Worm (Caenorhabditis elegans): ENCODE measurements around the gene Y59H11AR.10.

The Y59H11AR.10 gene

ce11 chrIV:8602877-8603276 lies at the start of gene Y59H11AR.10:
Gene Y59H11AR.10, plus strand, starts transcription at chrIV:8603177.
- no peak for TF ChIP-seq aly-1 (tag; optimal IDR thresholded peaks at IDR 0.05)
- no peak for TF ChIP-seq ceh-36 (tag; optimal IDR thresholded peaks at IDR 0.05)
- no peak for TF ChIP-seq sea-1 (GFP tag; conservative IDR thresholded peaks at IDR 0.05)
- TF ChIP-seq pes-1 (GFP tag; IDR thresholded peaks at IDR 0.05), result no peak

- TF ChIP-seq scrt-1 (GFP tag; IDR thresholded peaks at IDR 0.05), result no peak
- no peak for TF ChIP-seq tbx-11 (GFP tag; IDR thresholded peaks at IDR 0.05)
- no peak for TF ChIP-seq ets-7 (tag; optimal IDR thresholded peaks at IDR 0.05)
- no peak for TF ChIP-seq pes-1 (GFP tag; IDR thresholded peaks at IDR 0.05)
- no peak for TF ChIP-seq B0310.2 (tag; optimal IDR thresholded peaks at IDR 0.05)
- TF ChIP-seq sea-1 (GFP tag; conservative IDR thresholded peaks at IDR 0.05), result no peak
- TF ChIP-seq tbx-37 (GFP tag; conservative IDR thresholded peaks at IDR 0.05), result no peak
- TF ChIP-seq ama-1 (optimal IDR thresholded peaks at IDR 0.05), result no peak
- no peak for TF ChIP-seq hnd-1 (tag; optimal IDR thresholded peaks at IDR 0.05)
- no peak for TF ChIP-seq hmg-4 (GFP tag; optimal IDR thresholded peaks at IDR 0.05)
- no peak for TF ChIP-seq flt-1 (GFP tag; IDR thresholded peaks at IDR 0.05)
- TF ChIP-seq ceh-13 (GFP tag; optimal IDR thresholded peaks at IDR 0.05), result no peak
- no peak for TF ChIP-seq aly-1 (tag; optimal IDR thresholded peaks at IDR 0.05)
These were observed 43.8 kb upstream of the Y59H11AR.10 start, which contains the start of gene npr-22 for ce11 chrIV:8559132-8559531. Gene npr-22, plus strand, starts transcription at chrIV:8559432.

ce11 chrIV:8570253-8570652 lies 32.7 kb upstream of the Y59H11AR.10 start, which contains the start of gene Y59H11AM.4:
Gene Y59H11AM.4, minus strand, starts transcription at chrIV:8570353.
- no peak for TF ChIP-seq scrt-1 (GFP tag; IDR thresholded peaks at IDR 0.05)

- TF ChIP-seq ceh-36 (tag; optimal IDR thresholded peaks at IDR 0.05), result no peak
- TF ChIP-seq ama-1 (optimal IDR thresholded peaks at IDR 0.05), result no peak
These were observed 32.3 kb upstream of the Y59H11AR.10 start for ce11 chrIV:8570719-8571118.

- TF ChIP-seq B0310.2 (tag; optimal IDR thresholded peaks at IDR 0.05) (no peak), hnd-1 (tag; optimal IDR thresholded peaks at IDR 0.05) (no peak), hmg-4 (GFP tag; optimal IDR thresholded peaks at IDR 0.05) (no peak), pes-1 (GFP tag; IDR thresholded peaks at IDR 0.05) (no peak), hmbx-1 (tag; optimal IDR thresholded peaks at IDR 0.05) (no peak), sea-1 (GFP tag; conservative IDR thresholded peaks at IDR 0.05) (no peak), ama-1 (optimal IDR thresholded peaks at IDR 0.05) (no peak), tbx-11 (GFP tag; IDR thresholded peaks at IDR 0.05) (no peak), scrt-1 (GFP tag; IDR thresholded peaks at IDR 0.05) (no peak), flt-1 (GFP tag; IDR thresholded peaks at IDR 0.05) (no peak), ets-7 (tag; optimal IDR thresholded peaks at IDR 0.05) (no peak), F13C5.2 (tag; optimal IDR thresholded peaks at IDR 0.05) (no peak), ceh-36 (tag; optimal IDR thresholded peaks at IDR 0.05) (no peak), tbx-37 (GFP tag; conservative IDR thresholded peaks at IDR 0.05) (no peak)
These were observed 31.8 kb upstream of the Y59H11AR.10 start, which contains the start of gene Y59H11AM.1 for ce11 chrIV:8571138-8571537. Gene Y59H11AM.1, plus strand, starts transcription at chrIV:8571438.

- TF ChIP-seq sea-1 (GFP tag; conservative IDR thresholded peaks at IDR 0.05) (no peak), F13C5.2 (tag; optimal IDR thresholded peaks at IDR 0.05) (no peak), hmg-4 (GFP tag; optimal IDR thresholded peaks at IDR 0.05) (no peak), B0310.2 (tag; optimal IDR thresholded peaks at IDR 0.05) (no peak), ets-7 (tag; optimal IDR thresholded peaks at IDR 0.05) (no peak), ceh-36 (tag; optimal IDR thresholded peaks at IDR 0.05) (no peak), flt-1 (GFP tag; IDR thresholded peaks at IDR 0.05) (no peak), ceh-13 (GFP tag; optimal IDR thresholded peaks at IDR 0.05) (no peak)
These were observed 17.6 kb upstream of the Y59H11AR.10 start, which contains the start of gene catp-7 for ce11 chrIV:8585076-8586033. Gene catp-7, plus strand, starts transcription at chrIV:8585983.

ce11 chrIV:8587057-8587456 lies 15.9 kb upstream of the Y59H11AR.10 start:
- TF ChIP-seq tbx-11 (GFP tag; IDR thresholded peaks at IDR 0.05), result no peak
- no peak for TF ChIP-seq tbx-37 (GFP tag; conservative IDR thresholded peaks at IDR 0.05)
- TF ChIP-seq B0310.2 (tag; optimal IDR thresholded peaks at IDR 0.05), result no peak
- TF ChIP-seq hnd-1 (tag; optimal IDR thresholded peaks at IDR 0.05), result no peak
- no peak for TF ChIP-seq hmg-4 (GFP tag; optimal IDR thresholded peaks at IDR 0.05)
- TF ChIP-seq sea-1 (GFP tag; conservative IDR thresholded peaks at IDR 0.05), result no peak
- no peak for TF ChIP-seq aly-1 (tag; optimal IDR thresholded peaks at IDR 0.05)
- TF ChIP-seq flt-1 (GFP tag; IDR thresholded peaks at IDR 0.05), result no peak
- TF ChIP-seq ama-1 (optimal IDR thresholded peaks at IDR 0.05), result no peak
- TF ChIP-seq ceh-36 (tag; optimal IDR thresholded peaks at IDR 0.05), result no peak
- no peak for TF ChIP-seq tra-4 (tag; optimal IDR thresholded peaks at IDR 0.05)
- TF ChIP-seq F13C5.2 (tag; optimal IDR thresholded peaks at IDR 0.05), result no peak
- TF ChIP-seq pes-1 (GFP tag; IDR thresholded peaks at IDR 0.05), result no peak
- no peak for TF ChIP-seq scrt-1 (GFP tag; IDR thresholded peaks at IDR 0.05)
- no peak for TF ChIP-seq hmbx-1 (tag; optimal IDR thresholded peaks at IDR 0.05)
- TF ChIP-seq ceh-13 (GFP tag; optimal IDR thresholded peaks at IDR 0.05), result no peak
- no peak for TF ChIP-seq ets-7 (tag; optimal IDR thresholded peaks at IDR 0.05)

ce11 chrIV:8587605-8588004 lies 15.4 kb upstream of the Y59H11AR.10 start:
- TF ChIP-seq ets-7 (tag; optimal IDR thresholded peaks at IDR 0.05) (no peak), hmbx-1 (tag; optimal IDR thresholded peaks at IDR 0.05) (no peak), scrt-1 (GFP tag; IDR thresholded peaks at IDR 0.05) (no peak), pes-1 (GFP tag; IDR thresholded peaks at IDR 0.05) (no peak), F13C5.2 (tag; optimal IDR thresholded peaks at IDR 0.05) (no peak), ceh-13 (GFP tag; optimal IDR thresholded peaks at IDR 0.05) (no peak), hmg-4 (GFP tag; optimal IDR thresholded peaks at IDR 0.05) (no peak), ceh-36 (tag; optimal IDR thresholded peaks at IDR 0.05) (no peak), aly-1 (tag; optimal IDR thresholded peaks at IDR 0.05) (no peak), ama-1 (optimal IDR thresholded peaks at IDR 0.05) (no peak), flt-1 (GFP tag; IDR thresholded peaks at IDR 0.05) (no peak), sea-1 (GFP tag; conservative IDR thresholded peaks at IDR 0.05) (no peak), tbx-37 (GFP tag; conservative IDR thresholded peaks at IDR 0.05) (no peak), tbx-11 (GFP tag; IDR thresholded peaks at IDR 0.05) (no peak), B0310.2 (tag; optimal IDR thresholded peaks at IDR 0.05) (no peak), tra-4 (tag; optimal IDR thresholded peaks at IDR 0.05) (no peak), hnd-1 (tag; optimal IDR thresholded peaks at IDR 0.05) (no peak)

Measured in whole organism, early embryonic.